ENCODE assay signal across 4 fruit fly cellular contexts in genomic region chr2L:18325120-18325581, dm6.
TF ChIP-seq lines count a peak whose summit lies in the region.

No protein-coding gene starts in this region.

TF ChIP-seq in whole organism, adult, 20 proteins besides CTCF, POLR2A, EP300 and RAD21 (continued from another document):
- TF ChIP-seq tj (GFP tag; optimal IDR thresholded peaks at IDR 0.05; lab: Kevin White, UChicago), result peak; percentile 41
- peak; percentile 72 for TF ChIP-seq Hr96 (GFP tag; optimal IDR thresholded peaks at IDR 0.05; lab: Kevin White, UChicago)

TF ChIP-seq in whole organism, embryonic, 481 proteins besides CTCF, POLR2A, EP300 and RAD21 (continued from another document and continues in another):
- TF ChIP-seq schlank (tag; optimal IDR thresholded peaks at IDR 0.05; lab: Kevin White, UChicago) (peak; percentile 47), ssp (GFP tag; IDR thresholded peaks at IDR 0.05; lab: Robert Waterston, UW) (peak; percentile 75), CG16863 (GFP tag; optimal IDR thresholded peaks at IDR 0.05; lab: Kevin White, UChicago) (peak; percentile 85), pnt (GFP tag; optimal IDR thresholded peaks at IDR 0.05; lab: Kevin White, UChicago) (peak; percentile 81), CG1832 (GFP tag; optimal IDR thresholded peaks at IDR 0.05; lab: Kevin White, UChicago) (no peak), zf30C (GFP tag; optimal IDR thresholded peaks at IDR 0.05; lab: Kevin White, UChicago) (peak; percentile 77), CG31388 (GFP tag; optimal IDR thresholded peaks at IDR 0.05; lab: Kevin White, UChicago) (peak; percentile 65), sens-2 (GFP tag; IDR thresholded peaks at IDR 0.05; lab: Robert Waterston, UW) (peak; percentile 85), CG8944 (GFP tag; optimal IDR thresholded peaks at IDR 0.05; lab: Kevin White, UChicago) (peak; percentile 75), slp2 (GFP tag; optimal IDR thresholded peaks at IDR 0.05; lab: Kevin White, UChicago) (peak; percentile 83), salm (tag; optimal IDR thresholded peaks at IDR 0.05; lab: Kevin White, UChicago) (peak; percentile 71), CG10979 (tag; optimal IDR thresholded peaks at IDR 0.05; lab: Kevin White, UChicago) (peak; percentile 89), Hr51 (GFP tag; optimal IDR thresholded peaks at IDR 0.05; lab: Kevin White, UChicago) (peak; percentile 50 to 87), CG4707 (GFP tag; optimal IDR thresholded peaks at IDR 0.05; lab: Kevin White, UChicago) (peak; percentile 75), sqz (GFP tag; optimal IDR thresholded peaks at IDR 0.05; lab: Kevin White, UChicago) (peak; percentile 70), CG10267 (tag; optimal IDR thresholded peaks at IDR 0.05; lab: Kevin White, UChicago) (peak; percentile 73), CG8359 (GFP tag; optimal IDR thresholded peaks at IDR 0.05; lab: Kevin White, UChicago; ENCODE audit: borderline replicate concordance) (peak; percentile 60), Spps (tag; optimal IDR thresholded peaks at IDR 0.05; lab: Kevin White, UChicago) (peak; percentile 51), otp (GFP tag; IDR thresholded peaks at IDR 0.05; lab: Robert Waterston, UW) (peak; percentile 86), CkIIα-i1 (GFP tag; IDR thresholded peaks at IDR 0.05; lab: Robert Waterston, UW) (peak; percentile 59; the same call in 1 of the 2 replicates), twi (tag; optimal IDR thresholded peaks at IDR 0.05; lab: Kevin White, UChicago) (peak; percentile 80), pum (GFP tag; optimal IDR thresholded peaks at IDR 0.05; lab: Kevin White, UChicago) (peak; percentile 78), fd96Cb (tag; optimal IDR thresholded peaks at IDR 0.05; lab: Kevin White, UChicago) (peak; percentile 89), CHES-1-like (GFP tag; optimal IDR thresholded peaks at IDR 0.05; lab: Kevin White, UChicago) (peak; percentile 63), CG2202 (tag; optimal IDR thresholded peaks at IDR 0.05; lab: Kevin White, UChicago) (peak; percentile 71), Usf (GFP tag; optimal IDR thresholded peaks at IDR 0.05; lab: Kevin White, UChicago) (peak; percentile 59), abd-A (tag; optimal IDR thresholded peaks at IDR 0.05; lab: Kevin White, UChicago) (no peak), tio (GFP tag; optimal IDR thresholded peaks at IDR 0.05; lab: Kevin White, UChicago) (peak; percentile 74), CG12299 (tag; optimal IDR thresholded peaks at IDR 0.05; lab: Kevin White, UChicago) (peak; percentile 64), Trl (optimal IDR thresholded peaks at IDR 0.05; lab: Kevin White, UChicago) (no peak), Trl (GFP tag; optimal IDR thresholded peaks at IDR 0.05; lab: Kevin White, UChicago) (peak; percentile 87), CG11247 (GFP tag; IDR thresholded peaks at IDR 0.05; lab: Robert Waterston, UW) (peak; percentile 78; the same call in 1 of the 2 replicates), unpg (GFP tag; optimal IDR thresholded peaks at IDR 0.05; lab: Kevin White, UChicago) (peak; percentile 86), Fer2 (tag; optimal IDR thresholded peaks at IDR 0.05; lab: Kevin White, UChicago) (peak; percentile 54), CG17829 (tag; optimal IDR thresholded peaks at IDR 0.05; lab: Kevin White, UChicago) (peak; percentile 87), knrl (GFP tag; IDR thresholded peaks at IDR 0.05; lab: Robert Waterston, UW; ENCODE audit: partially characterized antibody) (no peak), slbo (GFP tag; IDR thresholded peaks at IDR 0.05; lab: Robert Waterston, UW) (peak; percentile 79), ab (GFP tag; optimal IDR thresholded peaks at IDR 0.05; lab: Kevin White, UChicago) (peak; percentile 47), CG17328 (GFP tag; IDR thresholded peaks at IDR 0.05; lab: Robert Waterston, UW) (peak; percentile 90), D19B (GFP tag; optimal IDR thresholded peaks at IDR 0.05; lab: Kevin White, UChicago) (peak; percentile 21), CG2875 (GFP tag; optimal IDR thresholded peaks at IDR 0.05; lab: Kevin White, UChicago) (peak; percentile 84), Scr (GFP tag; IDR thresholded peaks at IDR 0.05; lab: Robert Waterston, UW; ENCODE audit: partially characterized antibody) (no peak)

TF ChIP-seq in whole organism, prepupa, 60 proteins besides CTCF, POLR2A, EP300 and RAD21 (continued from another document):
- TF ChIP-seq Eip75B (GFP tag; optimal IDR thresholded peaks at IDR 0.05; lab: Kevin White, UChicago), result peak; percentile 62
- TF ChIP-seq Eip93F (GFP tag; optimal IDR thresholded peaks at IDR 0.05; lab: Kevin White, UChicago), result no peak
- peak; percentile 61 for TF ChIP-seq Sox14 (GFP tag; optimal IDR thresholded peaks at IDR 0.05; lab: Kevin White, UChicago)
- TF ChIP-seq Eip78C (GFP tag; lab: Kevin White, UChicago), result peak; percentile 82
- peak; percentile 51 for TF ChIP-seq CG7368 (GFP tag; optimal IDR thresholded peaks at IDR 0.05; lab: Kevin White, UChicago)
- TF ChIP-seq OdsH (GFP tag; optimal IDR thresholded peaks at IDR 0.05; lab: Kevin White, UChicago), result peak; percentile 56
- TF ChIP-seq Hr4 (GFP tag; optimal IDR thresholded peaks at IDR 0.05; lab: Kevin White, UChicago), result peak; percentile 78
- no peak for TF ChIP-seq CG6854 (GFP tag; optimal IDR thresholded peaks at IDR 0.05; lab: Kevin White, UChicago)
- TF ChIP-seq Gug (GFP tag; IDR thresholded peaks at IDR 0.05; lab: Robert Waterston, UW), result peak; percentile 74
- TF ChIP-seq CG9139 (GFP tag; optimal IDR thresholded peaks at IDR 0.05; lab: Kevin White, UChicago), result no peak
- peak; percentile 61 for TF ChIP-seq CG6792 (GFP tag; optimal IDR thresholded peaks at IDR 0.05; lab: Kevin White, UChicago)
- peak; percentile 41 for TF ChIP-seq dac (GFP tag; optimal IDR thresholded peaks at IDR 0.05; lab: Kevin White, UChicago)
- peak; percentile 51 for TF ChIP-seq topi (GFP tag; optimal IDR thresholded peaks at IDR 0.05; lab: Kevin White, UChicago)
- peak; percentile 20 for TF ChIP-seq CG3032 (tag; optimal IDR thresholded peaks at IDR 0.05; lab: Kevin White, UChicago)
- peak; percentile 40 for TF ChIP-seq Sox102F (GFP tag; optimal IDR thresholded peaks at IDR 0.05; lab: Kevin White, UChicago)
- no peak for TF ChIP-seq Hr38 (GFP tag; optimal IDR thresholded peaks at IDR 0.05; lab: Kevin White, UChicago)
- TF ChIP-seq vri (GFP tag; optimal IDR thresholded peaks at IDR 0.05; lab: Kevin White, UChicago), result peak; percentile 25
- peak; percentile 42 for TF ChIP-seq CG4318 (GFP tag; optimal IDR thresholded peaks at IDR 0.05; lab: Kevin White, UChicago)
- peak; percentile 84 for TF ChIP-seq svp (GFP tag; lab: Kevin White, UChicago)
- TF ChIP-seq CG10669 (GFP tag; optimal IDR thresholded peaks at IDR 0.05; lab: Kevin White, UChicago), result peak; percentile 44
- TF ChIP-seq CG16779 (tag; optimal IDR thresholded peaks at IDR 0.05; lab: Kevin White, UChicago), result no peak
- TF ChIP-seq CG15336 (GFP tag; IDR thresholded peaks at IDR 0.05; lab: Robert Waterston, UW), result peak; percentile 71; the same call in 1 of the 2 replicates
- peak; percentile 54 for TF ChIP-seq lz (GFP tag; optimal IDR thresholded peaks at IDR 0.05; lab: Kevin White, UChicago)
- TF ChIP-seq CG11902 (GFP tag; optimal IDR thresholded peaks at IDR 0.05; lab: Kevin White, UChicago), result peak; percentile 54
- TF ChIP-seq salr (GFP tag; optimal IDR thresholded peaks at IDR 0.05; lab: Kevin White, UChicago), result peak in 1 of 2 experiments; percentile 29
- no peak for TF ChIP-seq dsx (GFP tag; optimal IDR thresholded peaks at IDR 0.05; lab: Kevin White, UChicago; ENCODE audit: poor library complexity, severe bottlenecking)
- peak; percentile 23 for TF ChIP-seq Sox15 (GFP tag; optimal IDR thresholded peaks at IDR 0.05; lab: Kevin White, UChicago)
- peak; percentile 69 for TF ChIP-seq Hr39 (GFP tag; optimal IDR thresholded peaks at IDR 0.05; lab: Kevin White, UChicago)
- TF ChIP-seq CG11762 (GFP tag; optimal IDR thresholded peaks at IDR 0.05; lab: Kevin White, UChicago; ENCODE audit: insufficient read depth), result peak; percentile 29
- no peak for TF ChIP-seq spab (GFP tag; optimal IDR thresholded peaks at IDR 0.05; lab: Kevin White, UChicago)
- TF ChIP-seq Smox (GFP tag; optimal IDR thresholded peaks at IDR 0.05; lab: Kevin White, UChicago), result peak; percentile 26
- TF ChIP-seq CG8319 (GFP tag; optimal IDR thresholded peaks at IDR 0.05; lab: Kevin White, UChicago), result peak; percentile 45
- peak; percentile 69 for TF ChIP-seq pdm3 (GFP tag; optimal IDR thresholded peaks at IDR 0.05; lab: Kevin White, UChicago)
- TF ChIP-seq achi (GFP tag; optimal IDR thresholded peaks at IDR 0.05; lab: Kevin White, UChicago), result peak; percentile 57
- TF ChIP-seq CG11294 (GFP tag; IDR thresholded peaks at IDR 0.05; lab: Robert Waterston, UW), result peak; percentile 75
- peak; percentile 63 for TF ChIP-seq CG3919 (GFP tag; optimal IDR thresholded peaks at IDR 0.05; lab: Kevin White, UChicago)
- TF ChIP-seq CG32006 (GFP tag; optimal IDR thresholded peaks at IDR 0.05; lab: Kevin White, UChicago), result peak; percentile 78
- TF ChIP-seq CG1621 (tag; optimal IDR thresholded peaks at IDR 0.05; lab: Kevin White, UChicago), result no peak
- TF ChIP-seq fkh (GFP tag; optimal IDR thresholded peaks at IDR 0.05; lab: Kevin White, UChicago), result peak; percentile 65
- TF ChIP-seq CG34406 (GFP tag; optimal IDR thresholded peaks at IDR 0.05; lab: Kevin White, UChicago), result peak; percentile 55

TF ChIP-seq in whole organism, wandering third instar larva, 38 proteins besides CTCF, POLR2A, EP300 and RAD21 (continued from another document):
- TF ChIP-seq Vsx2 (GFP tag; optimal IDR thresholded peaks at IDR 0.05; lab: Kevin White, UChicago; ENCODE audit: partially characterized antibody) (no peak), N (GFP tag; optimal IDR thresholded peaks at IDR 0.05; lab: Kevin White, UChicago) (no peak), foxo (GFP tag; optimal IDR thresholded peaks at IDR 0.05; lab: Kevin White, UChicago) (peak in 1 of 2 experiments; percentile 67), Hnf4 (GFP tag; optimal IDR thresholded peaks at IDR 0.05; lab: Kevin White, UChicago) (peak; percentile 35), sage (GFP tag; optimal IDR thresholded peaks at IDR 0.05; lab: Kevin White, UChicago) (no peak), CrebA (GFP tag; optimal IDR thresholded peaks at IDR 0.05; lab: Kevin White, UChicago; ENCODE audit: borderline replicate concordance) (no peak), GATAd (GFP tag; optimal IDR thresholded peaks at IDR 0.05; lab: Kevin White, UChicago) (no peak)
